Fruit fly (Drosophila melanogaster): ENCODE measurements around the gene cana.

DNA sequence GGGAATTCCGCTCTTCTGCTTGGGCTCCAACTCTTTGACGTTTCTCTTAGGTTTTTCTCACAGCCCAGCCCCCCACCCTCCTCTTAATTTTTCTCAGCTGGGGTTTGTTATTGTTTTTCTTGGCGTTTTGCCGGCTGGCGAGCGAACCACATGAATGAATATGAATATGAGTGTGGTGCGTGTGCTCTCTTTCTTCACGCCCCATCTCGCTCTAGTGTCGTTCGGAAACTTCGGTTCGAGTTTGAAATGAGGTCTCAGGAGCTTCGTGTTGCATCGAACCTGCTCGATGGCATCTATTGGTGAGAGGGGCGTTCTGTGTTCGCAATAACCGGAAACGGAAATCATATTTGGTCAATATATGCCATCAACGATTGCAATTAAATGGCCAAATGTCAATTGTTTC, 48.3 kb upstream of the cana start:
- TF ChIP-seq EcR (GFP tag; optimal IDR thresholded peaks at IDR 0.05) (no peak), Dll (optimal IDR thresholded peaks at IDR 0.05) (peak; percentile 60)
